Worm (Caenorhabditis elegans) whole organism, late embryonic: ENCODE data around the gene C46G7.2.
A peak's percentile ranks its signal among the peaks of the same experiment; 100 is the strongest.

Source experiments
- C08G9.2 ChIP-seq: sonication (generic microtip); optimal IDR thresholded peaks from 2 replicates; lab custom pipeline; 2016; ENCODE audit warnings: mild to moderate bottlenecking, missing genetic modification characterization, moderate library complexity, missing compliant biosample characterization
- F13H6.1 ChIP-seq: sonication (generic microtip); optimal IDR thresholded peaks from 2 replicates; lab custom pipeline; 2016; ENCODE audit warnings: missing genetic modification characterization, missing compliant biosample characterization
- K09A11.1 ChIP-seq: sonication (generic microtip); optimal IDR thresholded peaks from 2 replicates; lab custom pipeline; 2017; ENCODE audit warnings: antibody characterized with exemption, mild to moderate bottlenecking, missing genetic modification characterization, missing compliant biosample characterization; ENCODE audit not compliant: insufficient read depth
- T23F11.4 ChIP-seq: fragments of 200-800 bp; sonication (Bioruptor generic); optimal IDR thresholded peaks from 2 replicates; lab custom pipeline; 2018; ENCODE audit warnings: mild to moderate bottlenecking, missing genetic modification characterization, missing compliant biosample characterization
- ceh-14 ChIP-seq: sonication (generic microtip); optimal IDR thresholded peaks from 2 replicates; lab custom pipeline; 2016; ENCODE audit warnings: missing genotype, missing genetic modification characterization, missing compliant biosample characterization
- ceh-18 ChIP-seq: sonication (generic microtip); optimal IDR thresholded peaks from 2 replicates; lab custom pipeline; 2016; ENCODE audit warnings: missing genetic modification characterization, missing compliant biosample characterization
- ceh-24 ChIP-seq: sonication (generic microtip); optimal IDR thresholded peaks from 2 replicates; lab custom pipeline; 2016; ENCODE audit warnings: mild to moderate bottlenecking, missing genetic modification characterization, missing compliant biosample characterization
- ceh-31 ChIP-seq: sonication (generic microtip); optimal IDR thresholded peaks from 2 replicates; lab custom pipeline; 2016; ENCODE audit warnings: missing genetic modification characterization, missing compliant biosample characterization
- ceh-34 ChIP-seq: sonication (generic microtip); optimal IDR thresholded peaks from 2 replicates; lab custom pipeline; 2016; ENCODE audit warnings: mild to moderate bottlenecking, missing genetic modification characterization, missing compliant biosample characterization
- ceh-45 ChIP-seq: fragments of 200-800 bp; sonication (Bioruptor generic); IDR thresholded peaks from 2 replicates; pipeline ENCODE4 v1.3.6; 2022; ENCODE audit warnings: missing genetic modification reagents, missing genetic modification characterization, missing compliant biosample characterization
- ceh-48 ChIP-seq: sonication (generic microtip); optimal IDR thresholded peaks from 2 replicates; lab custom pipeline; 2016; ENCODE audit warnings: missing genetic modification characterization, inconsistent platforms, missing compliant biosample characterization
- ceh-6 ChIP-seq: fragments of 200-800 bp; sonication (Bioruptor generic); optimal IDR thresholded peaks from 2 replicates; lab custom pipeline; 2018; ENCODE audit warnings: mild to moderate bottlenecking, missing genetic modification characterization, missing compliant biosample characterization
- che-1 ChIP-seq: sonication (generic microtip); optimal IDR thresholded peaks from 2 replicates; lab custom pipeline; 2016; ENCODE audit warnings: mild to moderate bottlenecking, missing genetic modification characterization, missing compliant biosample characterization
- dmd-4 ChIP-seq: sonication (generic microtip); optimal IDR thresholded peaks from 2 replicates; lab custom pipeline; 2016; ENCODE audit warnings: borderline replicate concordance, missing genetic modification characterization, missing compliant biosample characterization
- dve-1 ChIP-seq: sonication (generic microtip); optimal IDR thresholded peaks from 2 replicates; lab custom pipeline; 2017; ENCODE audit warnings: antibody characterized with exemption, mild to moderate bottlenecking, missing genetic modification characterization, missing compliant biosample characterization
- elt-4 ChIP-seq: sonication (generic microtip); optimal IDR thresholded peaks from 2 replicates; lab custom pipeline; 2016; ENCODE audit warnings: missing genetic modification characterization, missing compliant biosample characterization
- ets-4 ChIP-seq: sonication (generic microtip); optimal IDR thresholded peaks from 2 replicates; lab custom pipeline; 2016; ENCODE audit warnings: missing genetic modification characterization, missing compliant biosample characterization
- eyg-1 ChIP-seq: sonication (generic microtip); optimal IDR thresholded peaks from 2 replicates; lab custom pipeline; 2016; ENCODE audit warnings: missing genotype, missing genetic modification characterization, missing compliant biosample characterization
- fkh-10 ChIP-seq: fragments of 150-350 bp; optimal IDR thresholded peaks from 2 replicates; lab custom pipeline; 2014; ENCODE audit warnings: missing biosample characterization, missing genetic modification reagents, missing genetic modification characterization
- gmeb-2 ChIP-seq: sonication (generic microtip); optimal IDR thresholded peaks from 2 replicates; lab custom pipeline; 2016; ENCODE audit warnings: missing genetic modification characterization, inconsistent platforms, missing compliant biosample characterization
- hlh-6 ChIP-seq: sonication (generic microtip); optimal IDR thresholded peaks from 2 replicates; lab custom pipeline; 2016; ENCODE audit warnings: missing genotype, missing genetic modification characterization, missing compliant biosample characterization
- hlh-8 ChIP-seq: sonication (generic microtip); optimal IDR thresholded peaks from 2 replicates; lab custom pipeline; 2016; ENCODE audit warnings: missing genotype, missing genetic modification characterization, missing compliant biosample characterization
- mec-3 ChIP-seq: sonication (generic microtip); optimal IDR thresholded peaks from 2 replicates; lab custom pipeline; 2016; ENCODE audit warnings: borderline replicate concordance, missing genetic modification characterization, missing compliant biosample characterization
- nfya-1 ChIP-seq: sonication (generic microtip); optimal IDR thresholded peaks from 2 replicates; lab custom pipeline; 2017; ENCODE audit warnings: missing genetic modification characterization, mild to moderate bottlenecking, missing compliant biosample characterization, antibody characterized with exemption, moderate library complexity
- nhr-232 ChIP-seq: sonication (generic microtip); optimal IDR thresholded peaks from 2 replicates; lab custom pipeline; 2016; ENCODE audit warnings: missing genetic modification characterization, missing compliant biosample characterization
- odd-2 ChIP-seq: sonication (generic microtip); optimal IDR thresholded peaks from 2 replicates; lab custom pipeline; 2017; ENCODE audit warnings: antibody characterized with exemption, mild to moderate bottlenecking, missing genetic modification characterization, missing compliant biosample characterization
- pat-9 ChIP-seq: fragments of 200-800 bp; sonication (Bioruptor generic); optimal IDR thresholded peaks from 2 replicates; lab custom pipeline; 2018; ENCODE audit warnings: mild to moderate bottlenecking, missing genetic modification characterization, moderate library complexity, missing compliant biosample characterization
- pha-2 ChIP-seq: sonication (generic microtip); optimal IDR thresholded peaks from 2 replicates; lab custom pipeline; 2017; ENCODE audit warnings: mild to moderate bottlenecking, missing genetic modification characterization, missing compliant biosample characterization
- pha-4 ChIP-seq: fragments of 150-350 bp; optimal IDR thresholded peaks from 2 replicates; lab custom pipeline; 2018; ENCODE audit warnings: missing biosample characterization, missing genetic modification reagents, missing genetic modification characterization
- pqm-1 ChIP-seq: sonication (generic microtip); optimal IDR thresholded peaks from 2 replicates; lab custom pipeline; 2016; ENCODE audit warnings: missing genetic modification characterization, missing compliant biosample characterization
- pros-1 ChIP-seq: fragments of 150-350 bp; optimal IDR thresholded peaks from 2 replicates; lab custom pipeline; 2014; ENCODE audit warnings: missing biosample characterization, missing genetic modification reagents, missing genetic modification characterization
- rnt-1 ChIP-seq: sonication (generic microtip); optimal IDR thresholded peaks from 2 replicates; lab custom pipeline; 2016; ENCODE audit warnings: missing genetic modification characterization, missing compliant biosample characterization
- sox-2 ChIP-seq: fragments of 200-800 bp; sonication (Bioruptor generic); IDR thresholded peaks from 2 replicates; pipeline ENCODE4 v1.3.6; 2022; ENCODE audit warnings: missing genetic modification reagents, missing genetic modification characterization, missing compliant biosample characterization
- syd-9 ChIP-seq: sonication (generic microtip); optimal IDR thresholded peaks from 2 replicates; lab custom pipeline; 2016; ENCODE audit warnings: mild to moderate bottlenecking, missing genetic modification characterization, moderate library complexity, missing compliant biosample characterization
- tbx-2 ChIP-seq: sonication (generic microtip); optimal IDR thresholded peaks from 2 replicates; lab custom pipeline; 2016; ENCODE audit warnings: missing genetic modification characterization, missing compliant biosample characterization
- tbx-7 ChIP-seq: sonication (generic microtip); optimal IDR thresholded peaks from 2 replicates; lab custom pipeline; 2016; ENCODE audit warnings: missing genotype, missing genetic modification characterization, missing compliant biosample characterization
- ttx-3 ChIP-seq: sonication (generic microtip); optimal IDR thresholded peaks from 2 replicates; lab custom pipeline; 2016; ENCODE audit warnings: missing genetic modification reagents, missing genetic modification characterization, missing compliant biosample characterization
- unc-3 ChIP-seq, 2 experiments: fragments of 200-800 bp in 1 of 2; sonication (Bioruptor generic) in 1 of 2; sonication (generic microtip) in 1 of 2; conservative IDR thresholded peaks in 1 of 2; optimal IDR thresholded peaks in 1 of 2; 2 replicates each; pipeline versions ENCODE4 v1.3.6 to Lab custom; 2016 to 2022; ENCODE audit warnings: missing compliant biosample characterization in 2 of 2, missing genetic modification characterization in 2 of 2, missing genetic modification reagents in 1 of 2
- unc-42 ChIP-seq: sonication (generic microtip); optimal IDR thresholded peaks from 2 replicates; lab custom pipeline; 2016; ENCODE audit warnings: missing genotype, missing genetic modification characterization, missing compliant biosample characterization
- unc-55 ChIP-seq: sonication (generic microtip); optimal IDR thresholded peaks from 2 replicates; lab custom pipeline; 2017; ENCODE audit warnings: missing biosample characterization, missing genetic modification reagents, missing genetic modification characterization

The C46G7.2 gene

ce11 chrIV:5967035-5967499, 47.9 kb upstream of the C46G7.2 start (continued):
- TF ChIP-seq pha-4 (tag; lab: Kevin White, UChicago), result no peak
- TF ChIP-seq unc-3 (GFP tag; conservative IDR thresholded peaks at IDR 0.05; lab: Robert Waterston, UW), result peak; percentile 58
- peak; percentile 76 for TF ChIP-seq unc-3 (tag; optimal IDR thresholded peaks at IDR 0.05; lab: Kevin White, UChicago)
- peak; percentile 76 for TF ChIP-seq C08G9.2 (tag; lab: Kevin White, UChicago)
- TF ChIP-seq mec-3 (tag; lab: Kevin White, UChicago), result peak; percentile 55
- peak; percentile 83 for TF ChIP-seq che-1 (tag; lab: Kevin White, UChicago)
- peak; percentile 49 for TF ChIP-seq ceh-31
- TF ChIP-seq odd-2 (tag; lab: Kevin White, UChicago), result peak; percentile 34
- peak; percentile 70 for TF ChIP-seq gmeb-2 (tag; lab: Kevin White, UChicago)
- peak; percentile 78 for TF ChIP-seq ceh-6 (GFP tag; lab: Kevin White, UChicago)
- peak; percentile 47 for TF ChIP-seq hlh-8 (tag; lab: Kevin White, UChicago)
- peak; percentile 7 for TF ChIP-seq unc-55 (GFP tag; lab: Kevin White, UChicago)
- TF ChIP-seq ceh-48, result peak; percentile 64
- TF ChIP-seq ets-4 (tag; lab: Kevin White, UChicago), result peak; percentile 21
- TF ChIP-seq tbx-7 (tag; lab: Kevin White, UChicago), result peak; percentile 18
- TF ChIP-seq pha-2 (tag; lab: Kevin White, UChicago), result peak; percentile 71
- TF ChIP-seq nhr-232, result peak; percentile 66
- TF ChIP-seq ceh-45 (GFP tag; lab: Robert Waterston, UW), result peak; percentile 74; the same call in 1 of the 2 replicates
- peak; percentile 82 for TF ChIP-seq pqm-1 (tag; lab: Kevin White, UChicago)
- no peak for TF ChIP-seq elt-4
- TF ChIP-seq, all 69 proteins: peak for 59

ce11 chrIV:5970526-5970925, 44.5 kb upstream of the C46G7.2 start:
- TF ChIP-seq hlh-8 (tag; lab: Kevin White, UChicago), result peak; percentile 47
- peak; percentile 39 for TF ChIP-seq unc-42
- TF ChIP-seq pha-4 (tag; lab: Kevin White, UChicago), result no peak
- TF ChIP-seq unc-55 (GFP tag; lab: Kevin White, UChicago), result peak; percentile 49
- peak; percentile 14 for TF ChIP-seq nfya-1 (tag; lab: Kevin White, UChicago)
- TF ChIP-seq ceh-18 (tag; lab: Kevin White, UChicago), result no peak
- TF ChIP-seq sox-2 (GFP tag; lab: Robert Waterston, UW), result peak; percentile 6; the same call in 1 of the 2 replicates
- TF ChIP-seq pros-1 (tag; lab: Kevin White, UChicago), result no peak
- TF ChIP-seq ceh-31, result peak; percentile 57
- peak; percentile 21 for TF ChIP-seq ceh-34 (tag; lab: Kevin White, UChicago)
- TF ChIP-seq tbx-2 (tag; lab: Kevin White, UChicago), result peak; percentile 23

- TF ChIP-seq che-1 (tag; lab: Kevin White, UChicago) (peak; percentile 15), nfya-1 (tag; lab: Kevin White, UChicago) (peak; percentile 96), ceh-31 (peak; percentile 74), eyg-1 (tag; lab: Kevin White, UChicago) (no peak), ceh-14 (tag; lab: Kevin White, UChicago) (no peak), F13H6.1 (tag; lab: Kevin White, UChicago) (peak; percentile 28), unc-42 (peak; percentile 74), mec-3 (tag; lab: Kevin White, UChicago) (no peak), dve-1 (no peak), ceh-24 (tag; lab: Kevin White, UChicago) (peak; percentile 11), syd-9 (tag; lab: Kevin White, UChicago) (peak; percentile 46), T23F11.4 (GFP tag; lab: Kevin White, UChicago) (peak; percentile 49), rnt-1 (peak; percentile 51), K09A11.1 (tag; lab: Kevin White, UChicago) (peak; percentile 7), ceh-18 (tag; lab: Kevin White, UChicago) (peak; percentile 80), ceh-6 (GFP tag; lab: Kevin White, UChicago) (peak; percentile 2), odd-2 (tag; lab: Kevin White, UChicago) (no peak), ttx-3 (tag; lab: Kevin White, UChicago) (peak; percentile 18), dmd-4 (no peak), tbx-2 (tag; lab: Kevin White, UChicago) (peak; percentile 70), pat-9 (tag; lab: Kevin White, UChicago) (peak; percentile 3), fkh-10 (no peak), C08G9.2 (tag; lab: Kevin White, UChicago) (peak; percentile 36), hlh-6 (tag; lab: Kevin White, UChicago) (no peak), unc-3 (GFP tag; conservative IDR thresholded peaks at IDR 0.05; lab: Robert Waterston, UW) (no peak), unc-3 (tag; optimal IDR thresholded peaks at IDR 0.05; lab: Kevin White, UChicago) (peak; percentile 36), ceh-34 (tag; lab: Kevin White, UChicago) (peak; percentile 60), ceh-48 (peak; percentile 12), unc-55 (GFP tag; lab: Kevin White, UChicago) (peak; percentile 30)
- TF ChIP-seq, all 69 proteins: peak for 20
These were observed 41.0 kb upstream of the C46G7.2 start for ce11 chrIV:5973947-5974495.
